Fruit fly (Drosophila melanogaster) whole organism, embryonic: Measurements from ENCODE around the gene CG34286.

Experiments
- Aef1 ChIP-seq: fragments of 200-800 bp; sonication (Bioruptor generic); IDR thresholded peaks from 3 replicates; pipeline ENCODE4 v1.3.6; 2022; ENCODE audit warnings: missing biosample characterization, missing genetic modification characterization
- Awh ChIP-seq: fragments of 200-800 bp; sonication (Bioruptor generic); IDR thresholded peaks from 2 replicates; pipeline ENCODE4, ENCODE4 v1.3.6; 2022; ENCODE audit warnings: missing biosample characterization, missing genetic modification characterization
- CG10543 ChIP-seq: fragments of 200-800 bp; sonication (Bioruptor generic); optimal IDR thresholded peaks from 3 replicates; lab custom pipeline; 2017; ENCODE audit warnings: missing biosample characterization, mild to moderate bottlenecking, missing genetic modification characterization, moderate library complexity
- CG11247 ChIP-seq: fragments of 200-800 bp; sonication (Bioruptor generic); IDR thresholded peaks from 2 replicates; pipeline ENCODE4 v1.3.6; 2022; ENCODE audit warnings: missing biosample characterization, missing genetic modification characterization
- CG1233 ChIP-seq: fragments of 200-800 bp; sonication (Bioruptor generic); optimal IDR thresholded peaks from 4 replicates; lab custom pipeline; 2018; ENCODE audit warnings: missing biosample characterization, mild to moderate bottlenecking, missing genetic modification characterization
- CG12942 ChIP-seq: fragments of 200-800 bp; sonication (Bioruptor generic); optimal IDR thresholded peaks from 3 replicates; lab custom pipeline; 2016; ENCODE audit warnings: missing biosample characterization, missing genetic modification characterization
- CG13287 ChIP-seq: fragments of 200-800 bp; sonication (Bioruptor generic); IDR thresholded peaks from 2 replicates; pipeline ENCODE4 v1.3.6; 2022; ENCODE audit warnings: missing biosample characterization, missing genetic modification characterization; ENCODE audit not compliant: partially characterized antibody
- CG14667 ChIP-seq: fragments of 200-800 bp; sonication (Bioruptor generic); IDR thresholded peaks from 2 replicates; pipeline ENCODE4 v1.3.6; 2022; ENCODE audit warnings: missing biosample characterization, missing genetic modification characterization
- CG14710 ChIP-seq: fragments of 200-800 bp; sonication (Bioruptor generic); optimal IDR thresholded peaks from 3 replicates; lab custom pipeline; 2019; ENCODE audit warnings: missing biosample characterization, mild to moderate bottlenecking, missing genetic modification characterization, moderate library complexity
- CG17612 ChIP-seq: fragments of 200-800 bp; sonication (Bioruptor generic); IDR thresholded peaks from 2 replicates; pipeline ENCODE4 v1.3.6; 2022; ENCODE audit warnings: missing biosample characterization, missing genetic modification characterization
- CG1792 ChIP-seq: fragments of 200-800 bp; sonication (Bioruptor generic); optimal IDR thresholded peaks from 2 replicates; lab custom pipeline; 2016; ENCODE audit warnings: missing biosample characterization, missing genetic modification characterization
- CG31365 ChIP-seq: fragments of 200-800 bp; sonication (Bioruptor generic); optimal IDR thresholded peaks from 2 replicates; lab custom pipeline; 2018; ENCODE audit warnings: missing biosample characterization, mild to moderate bottlenecking, missing genetic modification characterization
- CG3163 ChIP-seq: fragments of 200-800 bp; sonication (Bioruptor generic); optimal IDR thresholded peaks from 3 replicates; lab custom pipeline; 2016; ENCODE audit warnings: missing biosample characterization, missing genetic modification characterization
- CG32532 ChIP-seq: fragments of 200-800 bp; sonication (Bioruptor generic); IDR thresholded peaks from 2 replicates; pipeline ENCODE4 v1.3.6; 2022; ENCODE audit warnings: missing biosample characterization, missing genetic modification characterization
- CG32772 ChIP-seq: fragments of 200-800 bp; sonication (Bioruptor generic); IDR thresholded peaks from 2 replicates; pipeline ENCODE4 v1.3.6; 2022; ENCODE audit warnings: missing biosample characterization, missing genetic modification characterization
- CG3847 ChIP-seq: fragments of 200-800 bp; sonication (Bioruptor generic); IDR thresholded peaks from 2 replicates; pipeline ENCODE4 v1.3.6; 2022; ENCODE audit warnings: missing biosample characterization, missing genetic modification characterization
- CG3995 ChIP-seq: fragments of 200-800 bp; sonication (Bioruptor generic); optimal IDR thresholded peaks from 3 replicates; lab custom pipeline; 2016; ENCODE audit warnings: missing biosample characterization, missing genetic modification characterization
- CG5245 ChIP-seq: fragments of 200-800 bp; sonication (Bioruptor generic); optimal IDR thresholded peaks from 3 replicates; lab custom pipeline; 2016; ENCODE audit warnings: missing biosample characterization, missing genetic modification characterization
- CG7839 ChIP-seq: fragments of 200-800 bp; sonication (Bioruptor generic); optimal IDR thresholded peaks from 3 replicates; lab custom pipeline; 2018; ENCODE audit warnings: missing biosample characterization, mild to moderate bottlenecking, missing genetic modification characterization, moderate library complexity
- CG7928 ChIP-seq: fragments of 200-800 bp; sonication (Bioruptor generic); optimal IDR thresholded peaks from 2 replicates; lab custom pipeline; 2017; ENCODE audit warnings: missing biosample characterization, mild to moderate bottlenecking, missing genetic modification characterization
- CG8478 ChIP-seq: fragments of >200 bp; optimal IDR thresholded peaks from 2 replicates; lab custom pipeline; 2018
- CG8944 ChIP-seq: fragments of 200-800 bp; sonication (Bioruptor generic); optimal IDR thresholded peaks from 3 replicates; lab custom pipeline; 2016; ENCODE audit warnings: missing biosample characterization, missing genetic modification characterization
- CG9437 ChIP-seq: fragments of 200-800 bp; sonication (Bioruptor generic); optimal IDR thresholded peaks from 2 replicates; lab custom pipeline; 2018; ENCODE audit warnings: missing biosample characterization, mild to moderate bottlenecking, missing genetic modification characterization
- CrebB ChIP-seq: fragments of 200-800 bp; sonication (Bioruptor generic); optimal IDR thresholded peaks from 3 replicates; lab custom pipeline; 2018; ENCODE audit warnings: missing biosample characterization, mild to moderate bottlenecking, missing genetic modification characterization
- Dbx ChIP-seq: fragments of 200-800 bp; sonication (Bioruptor generic); IDR thresholded peaks from 3 replicates; pipeline ENCODE4 v1.3.6; 2022; ENCODE audit warnings: missing biosample characterization, missing genetic modification characterization
- Doc2 ChIP-seq: fragments of 200-800 bp; sonication (Bioruptor generic); IDR thresholded peaks from 2 replicates; pipeline ENCODE4 v1.3.6; 2022; ENCODE audit warnings: missing biosample characterization, missing genetic modification characterization
- Ets65A ChIP-seq: fragments of 200-800 bp; sonication (Bioruptor generic); peaks from one replicate; lab custom pipeline; 2016; ENCODE audit warnings: missing biosample characterization, missing genetic modification characterization
- HLHmδ ChIP-seq: fragments of 200-800 bp; sonication (Bioruptor generic); optimal IDR thresholded peaks from 2 replicates; lab custom pipeline; 2018; ENCODE audit warnings: missing biosample characterization, mild to moderate bottlenecking, missing genetic modification characterization, moderate library complexity
- NfI ChIP-seq: fragments of 200-800 bp; sonication (Bioruptor generic); optimal IDR thresholded peaks from 3 replicates; lab custom pipeline; 2018; ENCODE audit warnings: missing biosample characterization, mild to moderate bottlenecking, missing genetic modification characterization, moderate library complexity
- Pdp1 ChIP-seq, 2 experiments: fragments of 200-800 bp; sonication (Bioruptor generic); optimal IDR thresholded peaks; 3 replicates each; lab custom pipeline; 2016; ENCODE audit warnings: missing biosample characterization in 2 of 2, missing genetic modification characterization in 2 of 2, mild to moderate bottlenecking in 1 of 2, moderate library complexity in 1 of 2
- Ptx1 ChIP-seq: fragments of 200-800 bp; sonication (Bioruptor generic); IDR thresholded peaks from 2 replicates; pipeline ENCODE4 v1.3.6; 2022; ENCODE audit warnings: missing biosample characterization, missing genetic modification characterization
- Rx ChIP-seq: fragments of 200-800 bp; sonication (Bioruptor generic); IDR thresholded peaks from 2 replicates; pipeline ENCODE4 v1.3.6; 2022; ENCODE audit warnings: missing biosample characterization, missing genetic modification characterization
- Ssrp ChIP-seq: fragments of 200-800 bp; sonication (Bioruptor generic); optimal IDR thresholded peaks from 2 replicates; lab custom pipeline; 2018; ENCODE audit warnings: missing biosample characterization, mild to moderate bottlenecking, missing genetic modification characterization, moderate library complexity
- al ChIP-seq: fragments of 200-800 bp; sonication (Bioruptor generic); IDR thresholded peaks from 2 replicates; pipeline ENCODE4 v1.3.6; 2022; ENCODE audit warnings: missing biosample characterization, missing genetic modification characterization
- cg ChIP-seq: fragments of 200-800 bp; sonication (Bioruptor generic); optimal IDR thresholded peaks from 3 replicates; lab custom pipeline; 2019; ENCODE audit warnings: missing biosample characterization, mild to moderate bottlenecking, missing genetic modification characterization, moderate library complexity
- crc ChIP-seq: fragments of 200-800 bp; sonication (Bioruptor generic); optimal IDR thresholded peaks from 2 replicates; lab custom pipeline; 2016; ENCODE audit warnings: missing biosample characterization, missing genetic modification characterization
- dimm ChIP-seq: fragments of 200-800 bp; sonication (Bioruptor generic); IDR thresholded peaks from 2 replicates; pipeline ENCODE4 v1.3.6; 2022; ENCODE audit warnings: missing biosample characterization, missing genetic modification characterization
- fd102C ChIP-seq: fragments of 200-800 bp; sonication (Bioruptor generic); optimal IDR thresholded peaks from 2 replicates; lab custom pipeline; 2018; ENCODE audit warnings: missing biosample characterization, mild to moderate bottlenecking, missing genetic modification characterization, moderate library complexity
- gro ChIP-seq: fragments of 200-800 bp; sonication (Bioruptor generic); optimal IDR thresholded peaks from 2 replicates; lab custom pipeline; 2016; ENCODE audit warnings: missing biosample characterization, missing genetic modification characterization
- gsb ChIP-seq: fragments of 200-800 bp; sonication (Bioruptor generic); IDR thresholded peaks from 2 replicates; pipeline ENCODE4 v1.3.6; 2022; ENCODE audit warnings: missing biosample characterization, missing genetic modification characterization
- hb ChIP-seq: fragments of 200-800 bp; sonication (Bioruptor generic); IDR thresholded peaks from 3 replicates; pipeline ENCODE4 v1.3.6; 2022; ENCODE audit warnings: missing biosample characterization, missing genetic modification characterization; ENCODE audit not compliant: partially characterized antibody
- jing ChIP-seq: fragments of 200-800 bp; sonication (Bioruptor generic); optimal IDR thresholded peaks from 2 replicates; lab custom pipeline; 2018; ENCODE audit warnings: missing biosample characterization, mild to moderate bottlenecking, missing genetic modification characterization
- maf-S ChIP-seq: fragments of 200-800 bp; sonication (Bioruptor generic); optimal IDR thresholded peaks from 2 replicates; lab custom pipeline; 2016; ENCODE audit warnings: missing biosample characterization, missing genetic modification characterization
- mirr ChIP-seq: fragments of 200-800 bp; sonication (Bioruptor generic); optimal IDR thresholded peaks from 3 replicates; lab custom pipeline; 2018; ENCODE audit warnings: missing biosample characterization, mild to moderate bottlenecking, missing genetic modification characterization
- pnt ChIP-seq: fragments of 200-800 bp; sonication (Bioruptor generic); optimal IDR thresholded peaks from 3 replicates; lab custom pipeline; 2016; ENCODE audit warnings: missing biosample characterization, missing genetic modification characterization
- run ChIP-seq: fragments of 200-800 bp; sonication (Bioruptor generic); optimal IDR thresholded peaks from 3 replicates; lab custom pipeline; 2018; ENCODE audit warnings: missing biosample characterization, mild to moderate bottlenecking, missing genetic modification characterization
- sna ChIP-seq: fragments of 200-800 bp; sonication (Bioruptor generic); IDR thresholded peaks from 2 replicates; pipeline ENCODE4 v1.3.6; 2022; ENCODE audit warnings: missing biosample characterization, missing genetic modification characterization; ENCODE audit not compliant: partially characterized antibody
- sqz ChIP-seq: fragments of 200-800 bp; sonication (Bioruptor generic); optimal IDR thresholded peaks from 3 replicates; lab custom pipeline; 2018; ENCODE audit warnings: missing biosample characterization, mild to moderate bottlenecking, missing genetic modification characterization
- twi ChIP-seq: fragments of 200-800 bp; optimal IDR thresholded peaks from 2 replicates; lab custom pipeline; 2019; ENCODE audit warnings: missing biosample characterization, mild to moderate bottlenecking, missing genetic modification characterization, moderate library complexity
- vvl ChIP-seq: fragments of 200-800 bp; sonication (Bioruptor generic); IDR thresholded peaks from 2 replicates; pipeline ENCODE4 v1.3.6; 2022; ENCODE audit warnings: missing biosample characterization, missing genetic modification characterization

Gene CG34286

DNA sequence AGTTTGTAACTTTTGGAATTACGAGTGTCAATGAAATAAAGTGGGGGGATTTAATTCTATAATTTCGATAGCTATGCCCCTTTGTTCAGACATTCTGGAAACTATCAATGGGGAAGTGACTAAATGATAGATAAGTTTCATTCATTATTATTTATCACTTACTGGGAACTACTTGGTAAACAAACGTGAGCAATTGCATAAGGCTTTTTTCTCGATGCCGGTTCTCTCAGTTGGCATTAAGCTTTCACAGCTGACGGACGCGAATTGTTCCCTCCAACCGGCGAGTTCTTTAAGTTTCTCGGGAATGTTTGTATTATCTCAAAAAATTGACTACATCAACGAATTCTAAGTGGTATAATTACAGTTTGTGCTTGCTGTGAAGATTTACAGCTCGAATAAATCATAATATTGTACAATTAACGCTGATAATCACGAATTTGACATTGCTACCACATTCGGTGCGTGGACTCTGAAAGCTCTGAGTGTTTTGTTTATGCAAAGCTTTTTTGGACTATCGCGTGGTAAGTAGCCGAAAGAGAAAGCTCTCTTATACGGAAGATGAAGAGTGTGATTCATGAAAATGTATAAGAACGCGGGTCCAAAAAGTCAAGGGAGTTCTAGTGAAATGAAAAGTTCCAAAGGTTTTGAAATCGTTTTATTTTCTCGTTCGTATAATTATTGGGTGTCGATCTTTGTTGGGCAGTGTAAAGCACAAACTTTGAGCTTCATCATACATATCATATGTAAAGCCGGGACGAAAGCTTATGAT, 44.3 kb downstream of the CG34286 start, which contains the start of gene Naam (continued):
- TF ChIP-seq CG3995 (peak; percentile 58), CG14710 (tag; lab: Kevin White, UChicago) (peak; percentile 22), CG7839 (tag; lab: Kevin White, UChicago) (peak; percentile 79), mirr (GFP tag; lab: Kevin White, UChicago) (peak; percentile 52), run (tag; lab: Kevin White, UChicago) (peak; percentile 34), CG14667 (GFP tag; lab: Robert Waterston, UW) (0 out of 2 replicates have a peak, but pooled peaks have one; percentile 40), CG17612 (GFP tag; lab: Robert Waterston, UW) (0 out of 2 replicates have a peak, but pooled peaks have one; percentile 32), Dbx (GFP tag; lab: Robert Waterston, UW) (peak; percentile 77), gro (GFP tag; lab: Kevin White, UChicago) (peak; percentile 88), CG9437 (GFP tag; lab: Kevin White, UChicago) (peak; percentile 57), CG32532 (GFP tag; lab: Robert Waterston, UW) (peak; percentile 88), NfI (GFP tag; lab: Kevin White, UChicago) (peak; percentile 86), CG1233 (GFP tag; lab: Kevin White, UChicago) (peak; percentile 71), Awh (GFP tag; lab: Robert Waterston, UW) (no peak), hb (GFP tag; lab: Robert Waterston, UW) (no peak), crc (peak; percentile 69), Ssrp (tag; lab: Kevin White, UChicago) (peak; percentile 31), CG12942 (GFP tag; lab: Kevin White, UChicago) (peak; percentile 54), sna (no peak), CG10543 (GFP tag; lab: Kevin White, UChicago) (peak; percentile 78), CG32772 (GFP tag; lab: Robert Waterston, UW) (no peak), CG11247 (GFP tag; lab: Robert Waterston, UW) (peak; percentile 75), CG31365 (tag; lab: Kevin White, UChicago) (peak; percentile 26), fd102C (GFP tag; lab: Kevin White, UChicago) (no peak), CG7928 (GFP tag; lab: Kevin White, UChicago) (peak; percentile 60), Ptx1 (GFP tag; lab: Robert Waterston, UW) (peak; percentile 64), twi (tag; lab: Kevin White, UChicago) (no peak), cg (GFP tag; lab: Kevin White, UChicago) (no peak), Aef1 (GFP tag; lab: Robert Waterston, UW) (peak; percentile 56), vvl (GFP tag; lab: Robert Waterston, UW) (peak; percentile 94), CG3163 (GFP tag; lab: Kevin White, UChicago) (peak; percentile 88), Doc2 (no peak), Rx (GFP tag; lab: Robert Waterston, UW) (peak; percentile 58; the same call in 1 of the 2 replicates), CG1792 (GFP tag; lab: Kevin White, UChicago) (peak; percentile 67), HLHmδ (GFP tag; lab: Kevin White, UChicago) (no peak), gsb (GFP tag; lab: Robert Waterston, UW) (peak; percentile 38; the same call in 1 of the 2 replicates), CG5245 (GFP tag; lab: Kevin White, UChicago) (peak; percentile 36), al (GFP tag; lab: Robert Waterston, UW) (peak; percentile 62), CG8944 (GFP tag; lab: Kevin White, UChicago) (peak; percentile 47), Ets65A (GFP tag; lab: Kevin White, UChicago) (peak; percentile 95), dimm (GFP tag; lab: Robert Waterston, UW) (no peak), Pdp1 (GFP tag; optimal IDR thresholded peaks at IDR 0.05; lab: Kevin White, UChicago) (peak; percentile 74 to 98), sqz (GFP tag; lab: Kevin White, UChicago) (no peak), CG3847 (peak; percentile 67), CG8478 (lab: Kevin White, UChicago) (no peak), pnt (GFP tag; lab: Kevin White, UChicago) (peak; percentile 47), maf-S (GFP tag; lab: Kevin White, UChicago) (peak; percentile 62), jing (no peak), CG13287 (GFP tag; lab: Robert Waterston, UW) (peak; percentile 25; the same call in 1 of the 2 replicates), CrebB (tag; lab: Kevin White, UChicago) (peak; percentile 31)
